Worm (Caenorhabditis elegans): ENCODE data around the gene ubc-13.

ce11 chrIV:2892787-2893485 is 32.6 kb downstream of the ubc-13 start:
- TF ChIP-seq ama-1 (optimal IDR thresholded peaks at IDR 0.05) (no peak), hmbx-1 (tag; optimal IDR thresholded peaks at IDR 0.05) (no peak)
